Worm (Caenorhabditis elegans) whole organism, late embryonic: ENCODE results near the gene C23G10.11.
A peak's percentile ranks its signal among the peaks of the same experiment; 100 is the strongest.

Experiments
- C08G9.2 ChIP-seq: sonication (generic microtip); optimal IDR thresholded peaks from 2 replicates; lab custom pipeline; 2016; ENCODE audit warnings: mild to moderate bottlenecking, missing genetic modification characterization, moderate library complexity, missing compliant biosample characterization
- F13H6.1 ChIP-seq: sonication (generic microtip); optimal IDR thresholded peaks from 2 replicates; lab custom pipeline; 2016; ENCODE audit warnings: missing genetic modification characterization, missing compliant biosample characterization
- T23F11.4 ChIP-seq: fragments of 200-800 bp; sonication (Bioruptor generic); optimal IDR thresholded peaks from 2 replicates; lab custom pipeline; 2018; ENCODE audit warnings: mild to moderate bottlenecking, missing genetic modification characterization, missing compliant biosample characterization
- ama-1 ChIP-seq: fragments of 150-350 bp; optimal IDR thresholded peaks from 2 replicates; lab custom pipeline; 2014
- ceh-22 ChIP-seq: sonication (generic microtip); optimal IDR thresholded peaks from 2 replicates; lab custom pipeline; 2017; ENCODE audit warnings: missing biosample characterization, missing genetic modification characterization
- ceh-24 ChIP-seq: sonication (generic microtip); optimal IDR thresholded peaks from 2 replicates; lab custom pipeline; 2016; ENCODE audit warnings: mild to moderate bottlenecking, missing genetic modification characterization, missing compliant biosample characterization
- ceh-30 ChIP-seq: fragments of 150-350 bp; optimal IDR thresholded peaks from 2 replicates; lab custom pipeline; 2014; ENCODE audit warnings: missing biosample characterization, missing genetic modification characterization
- ceh-34 ChIP-seq: sonication (generic microtip); optimal IDR thresholded peaks from 2 replicates; lab custom pipeline; 2016; ENCODE audit warnings: mild to moderate bottlenecking, missing genetic modification characterization, missing compliant biosample characterization
- ceh-45 ChIP-seq: fragments of 200-800 bp; sonication (Bioruptor generic); IDR thresholded peaks from 2 replicates; pipeline ENCODE4 v1.3.6; 2022; ENCODE audit warnings: missing genetic modification reagents, missing genetic modification characterization, missing compliant biosample characterization
- ceh-6 ChIP-seq: fragments of 200-800 bp; sonication (Bioruptor generic); optimal IDR thresholded peaks from 2 replicates; lab custom pipeline; 2018; ENCODE audit warnings: mild to moderate bottlenecking, missing genetic modification characterization, missing compliant biosample characterization
- ceh-9 ChIP-seq: sonication (generic microtip); optimal IDR thresholded peaks from 2 replicates; lab custom pipeline; 2016; ENCODE audit warnings: mild to moderate bottlenecking, missing genetic modification characterization, inconsistent platforms, missing compliant biosample characterization
- elt-2 ChIP-seq: sonication (generic microtip); optimal IDR thresholded peaks from 2 replicates; lab custom pipeline; 2016; ENCODE audit warnings: missing genetic modification reagents, missing genetic modification characterization, missing compliant biosample characterization
- elt-4 ChIP-seq: sonication (generic microtip); optimal IDR thresholded peaks from 2 replicates; lab custom pipeline; 2016; ENCODE audit warnings: missing genetic modification characterization, missing compliant biosample characterization
- ets-4 ChIP-seq: sonication (generic microtip); optimal IDR thresholded peaks from 2 replicates; lab custom pipeline; 2016; ENCODE audit warnings: missing genetic modification characterization, missing compliant biosample characterization
- eyg-1 ChIP-seq: sonication (generic microtip); optimal IDR thresholded peaks from 2 replicates; lab custom pipeline; 2016; ENCODE audit warnings: missing genotype, missing genetic modification characterization, missing compliant biosample characterization
- fax-1 ChIP-seq: sonication (generic microtip); optimal IDR thresholded peaks from 2 replicates; lab custom pipeline; 2016; ENCODE audit warnings: missing genotype, missing genetic modification characterization, missing compliant biosample characterization
- fkh-10 ChIP-seq: fragments of 150-350 bp; optimal IDR thresholded peaks from 2 replicates; lab custom pipeline; 2014; ENCODE audit warnings: missing biosample characterization, missing genetic modification reagents, missing genetic modification characterization
- fkh-6 ChIP-seq: sonication (generic microtip); optimal IDR thresholded peaks from 2 replicates; lab custom pipeline; 2016; ENCODE audit warnings: missing genetic modification characterization, missing compliant biosample characterization
- hlh-13 ChIP-seq: fragments of 200-800 bp; sonication (Bioruptor generic); optimal IDR thresholded peaks from 2 replicates; lab custom pipeline; 2018; ENCODE audit warnings: mild to moderate bottlenecking, missing genetic modification characterization, missing compliant biosample characterization
- hlh-30 ChIP-seq: sonication (generic microtip); optimal IDR thresholded peaks from 2 replicates; lab custom pipeline; 2017; ENCODE audit warnings: antibody characterized with exemption, missing genetic modification characterization, missing compliant biosample characterization; ENCODE audit not compliant: insufficient read depth
- hlh-6 ChIP-seq: sonication (generic microtip); optimal IDR thresholded peaks from 2 replicates; lab custom pipeline; 2016; ENCODE audit warnings: missing genotype, missing genetic modification characterization, missing compliant biosample characterization
- hlh-8 ChIP-seq: sonication (generic microtip); optimal IDR thresholded peaks from 2 replicates; lab custom pipeline; 2016; ENCODE audit warnings: missing genotype, missing genetic modification characterization, missing compliant biosample characterization
- madf-2 ChIP-seq: sonication (generic microtip); optimal IDR thresholded peaks from 2 replicates; lab custom pipeline; 2017; ENCODE audit warnings: missing genetic modification characterization, missing compliant biosample characterization
- mec-3 ChIP-seq: sonication (generic microtip); optimal IDR thresholded peaks from 2 replicates; lab custom pipeline; 2016; ENCODE audit warnings: borderline replicate concordance, missing genetic modification characterization, missing compliant biosample characterization
- nfya-1 ChIP-seq: sonication (generic microtip); optimal IDR thresholded peaks from 2 replicates; lab custom pipeline; 2017; ENCODE audit warnings: missing genetic modification characterization, mild to moderate bottlenecking, missing compliant biosample characterization, antibody characterized with exemption, moderate library complexity
- nhr-232 ChIP-seq: sonication (generic microtip); optimal IDR thresholded peaks from 2 replicates; lab custom pipeline; 2016; ENCODE audit warnings: missing genetic modification characterization, missing compliant biosample characterization
- pag-3 ChIP-seq: sonication (generic microtip); optimal IDR thresholded peaks from 2 replicates; lab custom pipeline; 2016; ENCODE audit warnings: missing compliant biosample characterization, missing genetic modification characterization, borderline replicate concordance
- pat-9 ChIP-seq: fragments of 200-800 bp; sonication (Bioruptor generic); optimal IDR thresholded peaks from 2 replicates; lab custom pipeline; 2018; ENCODE audit warnings: mild to moderate bottlenecking, missing genetic modification characterization, moderate library complexity, missing compliant biosample characterization
- pqm-1 ChIP-seq: sonication (generic microtip); optimal IDR thresholded peaks from 2 replicates; lab custom pipeline; 2016; ENCODE audit warnings: missing genetic modification characterization, missing compliant biosample characterization
- pros-1 ChIP-seq: fragments of 150-350 bp; optimal IDR thresholded peaks from 2 replicates; lab custom pipeline; 2014; ENCODE audit warnings: missing biosample characterization, missing genetic modification reagents, missing genetic modification characterization
- sdc-2 ChIP-seq: sonication (generic microtip); optimal IDR thresholded peaks from 2 replicates; lab custom pipeline; 2016; ENCODE audit warnings: missing genotype, missing genetic modification characterization, missing compliant biosample characterization
- sox-4 ChIP-seq: sonication (generic microtip); optimal IDR thresholded peaks from 2 replicates; lab custom pipeline; 2017; ENCODE audit warnings: mild to moderate bottlenecking, missing genetic modification characterization, inconsistent platforms, missing compliant biosample characterization
- syd-9 ChIP-seq: sonication (generic microtip); optimal IDR thresholded peaks from 2 replicates; lab custom pipeline; 2016; ENCODE audit warnings: mild to moderate bottlenecking, missing genetic modification characterization, moderate library complexity, missing compliant biosample characterization
- tbx-7 ChIP-seq: sonication (generic microtip); optimal IDR thresholded peaks from 2 replicates; lab custom pipeline; 2016; ENCODE audit warnings: missing genotype, missing genetic modification characterization, missing compliant biosample characterization
- ttx-3 ChIP-seq: sonication (generic microtip); optimal IDR thresholded peaks from 2 replicates; lab custom pipeline; 2016; ENCODE audit warnings: missing genetic modification reagents, missing genetic modification characterization, missing compliant biosample characterization
- unc-55 ChIP-seq: sonication (generic microtip); optimal IDR thresholded peaks from 2 replicates; lab custom pipeline; 2017; ENCODE audit warnings: missing biosample characterization, missing genetic modification reagents, missing genetic modification characterization
- ztf-16 ChIP-seq: sonication (generic microtip); optimal IDR thresholded peaks from 2 replicates; lab custom pipeline; 2017; ENCODE audit warnings: missing genetic modification characterization, missing compliant biosample characterization

Gene C23G10.11

DNA sequence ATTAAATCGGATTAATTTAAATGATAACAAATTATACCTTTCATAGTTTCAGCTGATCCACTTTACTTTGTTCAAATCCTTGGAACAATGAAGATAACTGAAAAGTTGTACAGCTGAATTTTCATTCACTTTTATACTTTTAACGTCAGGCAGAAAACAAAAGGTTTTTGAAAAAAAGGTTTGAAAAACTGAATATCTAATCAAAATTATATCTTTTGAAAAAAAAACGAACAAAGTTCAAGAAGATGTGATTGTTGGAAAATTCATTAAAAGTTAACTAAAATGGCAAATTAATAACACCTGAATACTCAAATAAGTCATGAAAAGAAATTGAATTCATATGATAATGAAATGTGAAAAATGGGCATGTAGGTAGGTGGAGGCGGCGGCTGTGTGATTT is 21.3 kb upstream of the C23G10.11 start, which contains the start of gene T12A2.21:
Gene T12A2.21, minus strand, starts transcription at position 101 of the 400 bp plus-strand sequence.
- TF ChIP-seq nhr-232 (tag; lab: Kevin White, UChicago), result no peak
- TF ChIP-seq ceh-22 (tag; lab: Kevin White, UChicago), result no peak
- TF ChIP-seq hlh-13 (GFP tag; lab: Kevin White, UChicago), result no peak
- TF ChIP-seq sox-4, result no peak
- TF ChIP-seq T23F11.4 (GFP tag; lab: Kevin White, UChicago), result no peak
- TF ChIP-seq fkh-6 (tag; lab: Kevin White, UChicago), result no peak
- no peak for TF ChIP-seq ama-1 (lab: Kevin White, UChicago)
- TF ChIP-seq pqm-1 (tag; lab: Kevin White, UChicago), result no peak
- TF ChIP-seq madf-2, result no peak
- no peak for TF ChIP-seq ceh-9 (tag; lab: Kevin White, UChicago)
- no peak for TF ChIP-seq hlh-6 (tag; lab: Kevin White, UChicago)
- TF ChIP-seq elt-4 (tag; lab: Kevin White, UChicago), result no peak
- no peak for TF ChIP-seq ztf-16 (tag; lab: Kevin White, UChicago)
- no peak for TF ChIP-seq syd-9
- TF ChIP-seq ets-4, result no peak
- no peak for TF ChIP-seq eyg-1 (tag; lab: Kevin White, UChicago)
- TF ChIP-seq ceh-30 (tag; lab: Kevin White, UChicago), result no peak
- TF ChIP-seq ceh-24 (tag; lab: Kevin White, UChicago), result no peak
- TF ChIP-seq pag-3 (tag; lab: Kevin White, UChicago), result no peak
- no peak for TF ChIP-seq elt-2 (tag; lab: Kevin White, UChicago)

DNA sequence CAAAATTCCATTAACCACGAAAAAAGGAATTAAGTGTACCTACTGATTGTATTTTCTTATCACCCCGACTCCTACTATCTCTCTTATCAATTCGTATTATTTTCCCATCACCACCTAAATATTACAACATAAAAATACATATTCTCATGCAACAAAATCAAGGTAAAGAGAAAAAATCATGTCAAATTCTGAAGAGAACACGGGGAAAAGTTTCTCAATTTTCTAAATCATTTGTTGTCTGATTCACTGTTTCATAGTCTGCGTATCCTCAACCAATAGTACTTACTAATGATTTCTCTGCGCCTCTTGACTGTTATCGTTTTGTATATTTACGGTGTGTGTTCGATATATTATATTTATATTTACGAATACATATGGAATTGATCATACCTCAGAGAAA is 16.5 kb upstream of the C23G10.11 start:
- TF ChIP-seq tbx-7 (tag; lab: Kevin White, UChicago) (no peak), ceh-45 (no peak), elt-2 (tag; lab: Kevin White, UChicago) (peak; percentile 85)

ce11 chrIII:6230870-6231269 is 15.5 kb upstream of the C23G10.11 start, which contains the start of gene esyt-2:
Gene esyt-2 (minus strand): TSS chrIII:6230970.
- TF ChIP-seq ceh-9 (tag; lab: Kevin White, UChicago), result no peak
- no peak for TF ChIP-seq F13H6.1

- TF ChIP-seq C08G9.2 (tag; lab: Kevin White, UChicago) (no peak), unc-55 (GFP tag; lab: Kevin White, UChicago) (no peak), hlh-30 (tag; lab: Kevin White, UChicago) (no peak)
Observed at ce11 chrIII:6221403-6221802, 6.0 kb upstream of the C23G10.11 start.

DNA sequence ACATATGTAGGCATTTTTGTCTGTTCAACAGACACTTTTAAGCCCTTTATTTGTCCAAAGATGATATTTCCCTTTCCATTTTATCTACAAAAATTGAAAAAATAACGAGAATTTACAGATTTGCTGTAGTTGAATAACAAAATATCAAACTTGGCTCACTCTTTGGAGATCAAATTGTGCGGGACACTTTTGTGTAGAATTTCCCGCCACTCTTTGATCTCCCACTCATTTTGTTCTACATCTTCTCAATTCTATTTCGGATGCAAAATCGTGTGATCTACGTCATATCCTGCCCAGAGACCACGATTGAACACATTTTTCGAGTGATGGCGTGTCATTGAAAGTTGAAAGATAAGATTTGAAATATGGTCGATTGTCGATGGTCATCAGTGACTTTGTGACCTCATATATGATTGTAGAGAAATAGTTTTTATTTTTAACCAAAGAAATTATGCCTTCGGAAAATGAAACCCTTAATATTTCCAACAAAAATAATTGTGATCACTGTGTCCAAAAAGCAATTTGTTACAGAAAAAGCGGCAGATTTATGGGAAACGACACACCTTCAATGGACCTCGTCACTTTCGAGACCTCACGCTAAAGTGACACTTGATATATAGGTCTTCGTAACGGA is 1.6 kb upstream of the C23G10.11 start, which contains the start of gene hot-4:
Gene hot-4, plus strand, starts transcription at position 584 of the 634 bp plus-strand sequence.
- TF ChIP-seq nfya-1 (tag; lab: Kevin White, UChicago), result no peak
- no peak for TF ChIP-seq pag-3 (tag; lab: Kevin White, UChicago)
- no peak for TF ChIP-seq ceh-30 (tag; lab: Kevin White, UChicago)
- TF ChIP-seq unc-55 (GFP tag; lab: Kevin White, UChicago), result no peak
- no peak for TF ChIP-seq mec-3 (tag; lab: Kevin White, UChicago)
- TF ChIP-seq fkh-10 (GFP tag; lab: Kevin White, UChicago), result no peak
- TF ChIP-seq madf-2, result no peak
- no peak for TF ChIP-seq ztf-16 (tag; lab: Kevin White, UChicago)
- no peak for TF ChIP-seq ceh-6 (GFP tag; lab: Kevin White, UChicago)
- TF ChIP-seq pros-1, result no peak
- no peak for TF ChIP-seq sdc-2 (tag; lab: Kevin White, UChicago)
- no peak for TF ChIP-seq ceh-24 (tag; lab: Kevin White, UChicago)
- TF ChIP-seq ceh-34 (tag; lab: Kevin White, UChicago), result no peak
- no peak for TF ChIP-seq fax-1 (tag; lab: Kevin White, UChicago)
- no peak for TF ChIP-seq eyg-1 (tag; lab: Kevin White, UChicago)
- no peak for TF ChIP-seq pat-9 (tag; lab: Kevin White, UChicago)
- TF ChIP-seq hlh-8 (tag; lab: Kevin White, UChicago), result no peak
- no peak for TF ChIP-seq ttx-3 (tag; lab: Kevin White, UChicago)
- TF ChIP-seq syd-9, result no peak
- no peak for TF ChIP-seq hlh-6 (tag; lab: Kevin White, UChicago)
